Worm (Caenorhabditis elegans) whole organism, late embryonic: ENCODE results near the gene F49C5.3.

Experiments used
- T23F11.4 ChIP-seq: fragments of 200-800 bp; sonication (Bioruptor generic); optimal IDR thresholded peaks from 2 replicates; lab custom pipeline; 2018; ENCODE audit warnings: mild to moderate bottlenecking, missing genetic modification characterization, missing compliant biosample characterization
- fkh-10 ChIP-seq: fragments of 150-350 bp; optimal IDR thresholded peaks from 2 replicates; lab custom pipeline; 2014; ENCODE audit warnings: missing biosample characterization, missing genetic modification reagents, missing genetic modification characterization
- hlh-30 ChIP-seq: sonication (generic microtip); optimal IDR thresholded peaks from 2 replicates; lab custom pipeline; 2017; ENCODE audit warnings: antibody characterized with exemption, missing genetic modification characterization, missing compliant biosample characterization; ENCODE audit not compliant: insufficient read depth
- unc-3 ChIP-seq, 2 experiments: fragments of 200-800 bp in 1 of 2; sonication (Bioruptor generic) in 1 of 2; sonication (generic microtip) in 1 of 2; conservative IDR thresholded peaks in 1 of 2; optimal IDR thresholded peaks in 1 of 2; 2 replicates each; pipeline versions ENCODE4 v1.3.6 to Lab custom; 2016 to 2022; ENCODE audit warnings: missing compliant biosample characterization in 2 of 2, missing genetic modification characterization in 2 of 2, missing genetic modification reagents in 1 of 2
- unc-42 ChIP-seq: sonication (generic microtip); optimal IDR thresholded peaks from 2 replicates; lab custom pipeline; 2016; ENCODE audit warnings: missing genotype, missing genetic modification characterization, missing compliant biosample characterization

DNA sequence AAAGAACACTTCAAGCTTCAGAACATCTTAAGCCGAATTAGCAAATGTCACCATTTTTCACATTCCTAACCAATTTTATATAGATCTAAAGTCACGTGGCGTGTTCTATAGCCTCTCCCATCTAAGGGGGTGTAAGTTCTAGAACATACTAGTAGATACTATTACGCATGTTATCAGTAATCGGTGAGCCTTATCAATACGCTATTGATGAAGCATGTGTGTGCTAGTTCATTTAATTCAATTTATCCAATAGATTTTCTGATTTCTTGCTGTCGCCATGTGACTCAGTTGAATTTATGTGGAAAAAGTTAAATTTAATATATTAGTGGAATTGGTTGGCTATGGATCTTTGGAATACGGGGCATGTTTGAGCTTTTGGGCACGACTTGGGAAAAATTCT lies 29.8 kb upstream of the F49C5.3 start:
- no peak for TF ChIP-seq unc-3 (GFP tag; conservative IDR thresholded peaks at IDR 0.05; lab: Robert Waterston, UW)
- no peak for TF ChIP-seq unc-3 (tag; optimal IDR thresholded peaks at IDR 0.05; lab: Kevin White, UChicago)
- TF ChIP-seq hlh-30 (tag; lab: Kevin White, UChicago), result no peak
- no peak for TF ChIP-seq T23F11.4 (GFP tag; lab: Kevin White, UChicago)
- no peak for TF ChIP-seq fkh-10 (GFP tag; lab: Kevin White, UChicago)
- no peak for TF ChIP-seq unc-42 (tag; lab: Kevin White, UChicago)
